Worm (Caenorhabditis elegans) whole organism, young adult: ENCODE results near the gene Y37D8A.8.
A peak's percentile ranks its signal among the peaks of the same experiment; 100 is the strongest.

Experiments
- B0261.1 ChIP-seq: sonication (generic microtip); optimal IDR thresholded peaks from 2 replicates; lab custom pipeline; 2016; ENCODE audit warnings: mild to moderate bottlenecking, missing genetic modification characterization, moderate library complexity, missing compliant biosample characterization
- C17E4.6 ChIP-seq: fragments of 200-800 bp; sonication (Bioruptor generic); IDR thresholded peaks from 2 replicates; pipeline ENCODE4 v1.3.6; 2022; ENCODE audit warnings: missing genetic modification reagents, missing genetic modification characterization, missing compliant biosample characterization
- F10E7.11 ChIP-seq: sonication (generic microtip); optimal IDR thresholded peaks from 2 replicates; lab custom pipeline; 2017; ENCODE audit warnings: mild to moderate bottlenecking, missing genetic modification characterization, moderate library complexity, missing compliant biosample characterization
- F22D6.2 ChIP-seq: sonication (generic microtip); optimal IDR thresholded peaks from 2 replicates; lab custom pipeline; 2016; ENCODE audit warnings: mild to moderate bottlenecking, missing genetic modification characterization, missing compliant biosample characterization
- F33H1.4 ChIP-seq: fragments of 200-800 bp; sonication (Bioruptor generic); IDR thresholded peaks from 2 replicates; pipeline ENCODE4 v1.3.6; 2022; ENCODE audit warnings: missing genetic modification reagents, missing genetic modification characterization, missing compliant biosample characterization
- F57C9.4 ChIP-seq: sonication (generic microtip); optimal IDR thresholded peaks from 2 replicates; lab custom pipeline; 2017; ENCODE audit warnings: mild to moderate bottlenecking, missing genetic modification characterization, missing compliant biosample characterization
- K11D2.4 ChIP-seq: fragments of 200-800 bp; sonication (Bioruptor generic); IDR thresholded peaks from 2 replicates; pipeline ENCODE4 v1.3.6; 2022; ENCODE audit warnings: missing genetic modification reagents, missing genetic modification characterization, missing compliant biosample characterization
- T07F8.4 ChIP-seq: sonication (generic microtip); optimal IDR thresholded peaks from 2 replicates; lab custom pipeline; 2016; ENCODE audit warnings: mild to moderate bottlenecking, missing genetic modification characterization, moderate library complexity, missing compliant biosample characterization
- Y53G8AR.9 ChIP-seq: fragments of 200-800 bp; sonication (Bioruptor generic); conservative IDR thresholded peaks from 2 replicates; pipeline ENCODE4 v1.3.6; 2022; ENCODE audit warnings: missing genetic modification reagents, missing genetic modification characterization, missing compliant biosample characterization
- Y79H2A.3 ChIP-seq: fragments of 200-800 bp; sonication (Bioruptor generic); conservative IDR thresholded peaks from 2 replicates; pipeline ENCODE4 v1.3.6; 2022; ENCODE audit warnings: missing genetic modification reagents, missing genetic modification characterization, missing compliant biosample characterization
- Y95B8A.8 ChIP-seq: fragments of 200-800 bp; sonication (Bioruptor generic); IDR thresholded peaks from 2 replicates; pipeline ENCODE4 v1.3.6; 2022; ENCODE audit warnings: missing genetic modification reagents, missing genetic modification characterization, missing compliant biosample characterization
- akir-1 ChIP-seq: fragments of 200-800 bp; sonication (Bioruptor generic); optimal IDR thresholded peaks from 2 replicates; lab custom pipeline; 2018; ENCODE audit warnings: mild to moderate bottlenecking, missing genetic modification characterization, moderate library complexity, missing compliant biosample characterization
- ama-1 ChIP-seq, 3 experiments: fragments of 150-350 bp in 1 of 3; sonication (generic microtip) in 2 of 3; optimal IDR thresholded peaks; 2 replicates each; lab custom pipeline; 2014 to 2018; ENCODE audit warnings: missing biosample characterization in 2 of 3, missing genetic modification characterization in 2 of 3, missing genetic modification reagents in 2 of 3
- aptf-3 ChIP-seq: fragments of 200-800 bp; sonication (Bioruptor generic); IDR thresholded peaks from 2 replicates; pipeline ENCODE4 v1.3.6; 2022; ENCODE audit warnings: missing genetic modification characterization, missing compliant biosample characterization
- atf-7 ChIP-seq: sonication (generic microtip); optimal IDR thresholded peaks from 2 replicates; lab custom pipeline; 2017; ENCODE audit warnings: mild to moderate bottlenecking, missing genetic modification characterization, missing compliant biosample characterization
- athp-1 ChIP-seq: sonication (generic microtip); optimal IDR thresholded peaks from 2 replicates; lab custom pipeline; 2017; ENCODE audit warnings: mild to moderate bottlenecking, missing genetic modification characterization, missing compliant biosample characterization
- ceh-58 ChIP-seq: fragments of 200-800 bp; sonication (Bioruptor generic); IDR thresholded peaks from 2 replicates; pipeline ENCODE4 v1.3.6; 2022; ENCODE audit warnings: missing genetic modification characterization, missing compliant biosample characterization
- ceh-91 ChIP-seq: fragments of 200-800 bp; sonication (Bioruptor generic); IDR thresholded peaks from 2 replicates; pipeline ENCODE4 v1.3.6; 2022; ENCODE audit warnings: missing genetic modification reagents, missing genetic modification characterization, missing compliant biosample characterization
- chd-7 ChIP-seq: sonication (generic microtip); optimal IDR thresholded peaks from 2 replicates; lab custom pipeline; 2016; ENCODE audit warnings: mild to moderate bottlenecking, missing genetic modification characterization, moderate library complexity, missing compliant biosample characterization
- egrh-3 ChIP-seq: fragments of 200-800 bp; sonication (Bioruptor generic); IDR thresholded peaks from 2 replicates; pipeline ENCODE4 v1.3.6; 2022; ENCODE audit warnings: missing genetic modification reagents, missing genetic modification characterization, missing compliant biosample characterization
- gei-17 ChIP-seq: fragments of 200-800 bp; sonication (Bioruptor generic); optimal IDR thresholded peaks from 2 replicates; lab custom pipeline; 2018; ENCODE audit warnings: mild to moderate bottlenecking, missing genetic modification characterization, missing compliant biosample characterization
- hlh-12 ChIP-seq: sonication (generic microtip); optimal IDR thresholded peaks from 2 replicates; lab custom pipeline; 2016; ENCODE audit warnings: missing genetic modification characterization, missing compliant biosample characterization
- hlh-26 ChIP-seq: fragments of 200-800 bp; sonication (Bioruptor generic); conservative IDR thresholded peaks from 2 replicates; pipeline ENCODE4 v1.3.6; 2022; ENCODE audit warnings: missing genetic modification reagents, missing genetic modification characterization, missing compliant biosample characterization
- hmg-20 ChIP-seq: fragments of 200-800 bp; sonication (Bioruptor generic); IDR thresholded peaks from 2 replicates; pipeline ENCODE4 v1.3.6; 2022; ENCODE audit warnings: missing genetic modification reagents, missing genetic modification characterization, missing compliant biosample characterization
- hsf-1 ChIP-seq: fragments of 200-800 bp; sonication (Bioruptor generic); IDR thresholded peaks from 2 replicates; pipeline ENCODE4 v1.3.6; 2022; ENCODE audit warnings: missing genetic modification reagents, missing genetic modification characterization, missing compliant biosample characterization
- let-607 ChIP-seq, 2 experiments: fragments of 200-800 bp in 1 of 2; sonication (Bioruptor generic) in 1 of 2; sonication (generic microtip) in 1 of 2; optimal IDR thresholded peaks; 2 replicates each; lab custom pipeline; 2016 to 2018; ENCODE audit warnings: mild to moderate bottlenecking in 2 of 2, missing compliant biosample characterization in 2 of 2, missing genetic modification characterization in 2 of 2, moderate library complexity in 2 of 2, missing genotype in 1 of 2
- lir-1 ChIP-seq: fragments of 200-800 bp; sonication (Bioruptor generic); conservative IDR thresholded peaks from 2 replicates; pipeline ENCODE4 v1.3.6; 2022; ENCODE audit warnings: missing genetic modification reagents, missing genetic modification characterization, missing compliant biosample characterization
- madf-3 ChIP-seq: fragments of 200-800 bp; sonication (Bioruptor generic); IDR thresholded peaks from 2 replicates; pipeline ENCODE4 v1.3.6; 2022; ENCODE audit warnings: missing genetic modification reagents, missing genetic modification characterization, missing compliant biosample characterization
- madf-8 ChIP-seq: fragments of 200-800 bp; sonication (Bioruptor generic); conservative IDR thresholded peaks from 2 replicates; pipeline ENCODE4 v1.3.6; 2022; ENCODE audit warnings: missing genetic modification reagents, missing genetic modification characterization, missing compliant biosample characterization
- mcd-1 ChIP-seq: fragments of 200-800 bp; sonication (Bioruptor generic); IDR thresholded peaks from 2 replicates; pipeline ENCODE4 v1.3.6; 2022; ENCODE audit warnings: missing genetic modification reagents, missing genetic modification characterization, missing compliant biosample characterization
- mel-28 ChIP-seq: sonication (generic microtip); optimal IDR thresholded peaks from 2 replicates; lab custom pipeline; 2016; ENCODE audit warnings: borderline replicate concordance, mild to moderate bottlenecking, missing genetic modification characterization, missing compliant biosample characterization
- nfya-2 ChIP-seq: fragments of 200-800 bp; sonication (Bioruptor generic); IDR thresholded peaks from 2 replicates; pipeline ENCODE4 v1.3.6; 2022; ENCODE audit warnings: missing genetic modification reagents, missing genetic modification characterization, missing compliant biosample characterization
- nfyb-1 ChIP-seq: fragments of 200-800 bp; sonication (Bioruptor generic); IDR thresholded peaks from 2 replicates; pipeline ENCODE4 v1.3.6; 2022; ENCODE audit warnings: missing genetic modification reagents, missing genetic modification characterization, missing compliant biosample characterization
- pha-4 ChIP-seq: fragments of 150-350 bp; sonication (generic microtip); optimal IDR thresholded peaks from 2 replicates; lab custom pipeline; 2014; ENCODE audit warnings: missing biosample characterization, missing genetic modification reagents, missing genetic modification characterization
- rcor-1 ChIP-seq: fragments of 200-800 bp; sonication (Bioruptor generic); IDR thresholded peaks from 2 replicates; pipeline ENCODE4 v1.3.6; 2022; ENCODE audit warnings: missing genetic modification reagents, missing genetic modification characterization, missing compliant biosample characterization
- repo-1 ChIP-seq: sonication (generic microtip); optimal IDR thresholded peaks from 2 replicates; lab custom pipeline; 2017; ENCODE audit warnings: mild to moderate bottlenecking, missing genetic modification characterization, missing compliant biosample characterization
- rpc-1 ChIP-seq, 2 experiments: fragments of 150-350 bp in 1 of 2; sonication (generic microtip) in 1 of 2; optimal IDR thresholded peaks; 2 replicates each; lab custom pipeline; 2014 to 2018; ENCODE audit warnings: missing biosample characterization in 1 of 2, missing genetic modification characterization in 1 of 2, missing genetic modification reagents in 1 of 2, missing genotype in 1 of 2
- sdz-38 ChIP-seq: sonication (generic microtip); optimal IDR thresholded peaks from 2 replicates; lab custom pipeline; 2016; ENCODE audit warnings: missing genotype, missing genetic modification characterization, missing compliant biosample characterization
- sea-2 ChIP-seq: fragments of 200-800 bp; sonication (Bioruptor generic); IDR thresholded peaks from 2 replicates; pipeline ENCODE4 v1.3.6; 2022; ENCODE audit warnings: missing genetic modification characterization, missing compliant biosample characterization
- snpc-3.4 ChIP-seq: sonication (generic microtip); optimal IDR thresholded peaks from 2 replicates; lab custom pipeline; 2017; ENCODE audit warnings: missing genetic modification characterization, mild to moderate bottlenecking, missing compliant biosample characterization, antibody characterized with exemption, moderate library complexity, missing genotype, missing genetic modification reagents
- sptf-2 ChIP-seq: fragments of 200-800 bp; sonication (Bioruptor generic); optimal IDR thresholded peaks from 2 replicates; lab custom pipeline; 2018; ENCODE audit warnings: mild to moderate bottlenecking, missing genetic modification characterization, missing compliant biosample characterization
- tbp1 ChIP-seq: fragments of 200-800 bp; sonication (Bioruptor generic); optimal IDR thresholded peaks from 2 replicates; lab custom pipeline; 2018; ENCODE audit warnings: mild to moderate bottlenecking, missing genetic modification characterization, missing compliant biosample characterization
- tbx-9 ChIP-seq: sonication (generic microtip); optimal IDR thresholded peaks from 2 replicates; lab custom pipeline; 2016; ENCODE audit warnings: borderline replicate concordance, missing genetic modification characterization, inconsistent platforms, missing compliant biosample characterization
- unc-130 ChIP-seq: sonication (generic microtip); optimal IDR thresholded peaks from 2 replicates; lab custom pipeline; 2016; ENCODE audit warnings: missing genetic modification reagents, missing genetic modification characterization, missing compliant biosample characterization
- unc-62 ChIP-seq: fragments of 150-350 bp; optimal IDR thresholded peaks from 2 replicates; lab custom pipeline; 2014; ENCODE audit warnings: missing biosample characterization, missing genetic modification reagents, missing genetic modification characterization
- ztf-22 ChIP-seq: fragments of 200-800 bp; sonication (Bioruptor generic); optimal IDR thresholded peaks from 2 replicates; lab custom pipeline; 2018; ENCODE audit warnings: mild to moderate bottlenecking, missing genetic modification characterization, moderate library complexity, missing compliant biosample characterization

The Y37D8A.8 gene

DNA sequence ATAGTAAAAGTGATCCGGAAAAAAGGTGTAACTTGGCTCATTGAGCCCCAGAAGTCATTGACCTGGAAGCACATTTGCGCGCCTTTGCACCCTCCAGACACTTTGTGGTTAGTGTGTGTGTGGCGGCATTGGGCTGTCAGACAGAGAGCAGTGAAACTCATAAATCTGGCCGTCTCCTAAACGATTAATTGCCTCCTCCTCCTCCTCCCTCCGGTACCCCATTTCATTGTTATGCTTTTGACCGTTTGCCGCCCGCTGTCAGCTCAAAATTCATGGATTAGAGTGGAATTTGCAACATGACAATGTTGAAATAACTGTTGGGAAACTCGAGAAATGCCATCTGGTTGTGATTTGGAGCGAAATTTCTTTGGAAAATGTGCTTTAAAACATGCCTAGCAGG lies 39.3 kb downstream of the Y37D8A.8 start:
- TF ChIP-seq ama-1 (optimal IDR thresholded peaks at IDR 0.05; lab: Kevin White, UChicago) (no peak), ama-1 (GFP tag; optimal IDR thresholded peaks at IDR 0.05; lab: Kevin White, UChicago) (no peak), athp-1 (tag; lab: Kevin White, UChicago) (no peak), sptf-2 (GFP tag; lab: Kevin White, UChicago) (no peak), lir-1 (GFP tag; lab: Robert Waterston, UW) (no peak), ztf-22 (GFP tag; lab: Kevin White, UChicago) (no peak), nfya-2 (GFP tag; lab: Robert Waterston, UW) (no peak), tbx-9 (tag; lab: Kevin White, UChicago) (no peak), rpc-1 (optimal IDR thresholded peaks at IDR 0.05; lab: Kevin White, UChicago) (no peak), rpc-1 (tag; optimal IDR thresholded peaks at IDR 0.05; lab: Kevin White, UChicago) (no peak)

DNA sequence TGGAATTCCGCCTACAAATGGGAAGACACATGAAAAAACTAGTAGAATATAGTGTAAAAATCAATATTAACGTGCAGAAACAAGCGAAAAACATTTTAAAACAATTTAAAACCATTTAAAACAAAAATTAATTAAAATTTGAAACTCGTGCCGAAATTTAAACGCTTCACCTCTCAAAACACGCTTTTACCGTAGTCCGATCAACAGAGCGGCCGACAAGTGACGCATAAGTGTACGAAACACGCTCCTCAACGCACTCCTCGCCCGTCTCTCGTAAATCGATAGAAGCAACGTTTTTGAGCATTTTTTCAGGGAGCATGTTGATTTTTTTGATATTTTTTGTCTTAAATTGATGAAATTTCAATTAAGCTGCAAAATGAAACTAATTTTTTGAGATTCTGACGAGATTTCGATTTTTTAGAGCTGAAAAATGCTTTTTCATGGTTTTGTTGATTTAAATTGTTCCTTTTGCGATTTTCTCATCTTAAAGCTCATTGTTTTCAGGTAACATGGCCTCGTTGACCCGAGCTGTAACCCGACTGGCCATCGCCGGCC lies 40.3 kb downstream of the Y37D8A.8 start, which contains the start of gene cox-5A:
Gene cox-5A (plus strand): TSS at position 505 of the 555 bp plus-strand sequence.
- TF ChIP-seq pha-4 (tag; lab: Kevin White, UChicago) = peak; percentile 98
- TF ChIP-seq unc-62 (GFP tag; lab: Kevin White, UChicago) = peak; percentile 68
- peak; percentile 99 for TF ChIP-seq nfyb-1 (GFP tag; lab: Robert Waterston, UW)
- TF ChIP-seq hlh-26 (GFP tag; lab: Robert Waterston, UW) = no peak
- TF ChIP-seq mel-28 (tag; lab: Kevin White, UChicago) = peak; percentile 90
- TF ChIP-seq ceh-58 (GFP tag; lab: Robert Waterston, UW) = peak; percentile 78; the same call in 1 of the 2 replicates
- peak; percentile 98 for TF ChIP-seq K11D2.4 (GFP tag; lab: Robert Waterston, UW)
- no peak for TF ChIP-seq aptf-3 (GFP tag; lab: Robert Waterston, UW)
- peak; percentile 97 for TF ChIP-seq madf-3 (GFP tag; lab: Robert Waterston, UW)
- peak; percentile 98 for TF ChIP-seq Y95B8A.8 (GFP tag; lab: Robert Waterston, UW)
- no peak for TF ChIP-seq hlh-12 (tag; lab: Kevin White, UChicago)
- peak; percentile 90 for TF ChIP-seq ceh-91 (GFP tag; lab: Robert Waterston, UW)
- TF ChIP-seq akir-1 (GFP tag; lab: Kevin White, UChicago) = no peak
- peak; percentile 26 for TF ChIP-seq B0261.1 (tag; lab: Kevin White, UChicago)
- peak; percentile 47 for TF ChIP-seq sptf-2 (GFP tag; lab: Kevin White, UChicago)
- peak; percentile 90 for TF ChIP-seq F10E7.11
- TF ChIP-seq Y53G8AR.9 (GFP tag; lab: Robert Waterston, UW) = peak; percentile 100
- TF ChIP-seq sdz-38 (tag; lab: Kevin White, UChicago) = no peak
- TF ChIP-seq snpc-3.4 (tag; lab: Kevin White, UChicago) = peak; percentile 98
- peak; percentile 98 for TF ChIP-seq rcor-1
- TF ChIP-seq madf-8 (GFP tag; lab: Robert Waterston, UW) = peak; percentile 87
- TF ChIP-seq F33H1.4 = peak; percentile 87
- TF ChIP-seq mcd-1 = peak; percentile 97
- peak; percentile 90 to 95 for TF ChIP-seq let-607 (tag; optimal IDR thresholded peaks at IDR 0.05; lab: Kevin White, UChicago)
- peak; percentile 98 for TF ChIP-seq chd-7 (tag; lab: Kevin White, UChicago)
- peak; percentile 92 for TF ChIP-seq gei-17 (GFP tag; lab: Kevin White, UChicago)
- TF ChIP-seq Y79H2A.3 (GFP tag; lab: Robert Waterston, UW) = peak; percentile 88
- peak; percentile 91 for TF ChIP-seq sea-2 (GFP tag; lab: Robert Waterston, UW)
- TF ChIP-seq F57C9.4 (tag; lab: Kevin White, UChicago) = peak; percentile 93
- TF ChIP-seq unc-130 = peak; percentile 87
- peak; percentile 98 for TF ChIP-seq athp-1 (tag; lab: Kevin White, UChicago)
- peak; percentile 62 for TF ChIP-seq T07F8.4
- peak; percentile 95 for TF ChIP-seq hmg-20 (GFP tag; lab: Robert Waterston, UW)
- peak; percentile 93 for TF ChIP-seq F22D6.2 (tag; lab: Kevin White, UChicago)
- TF ChIP-seq repo-1 (tag; lab: Kevin White, UChicago) = peak; percentile 99
- peak; percentile 80 for TF ChIP-seq tbp1 (GFP tag; lab: Kevin White, UChicago)
- peak; percentile 96 for TF ChIP-seq C17E4.6 (GFP tag; lab: Robert Waterston, UW)
- TF ChIP-seq atf-7 (tag; lab: Kevin White, UChicago) = peak; percentile 97
- peak; percentile 86 for TF ChIP-seq hsf-1 (GFP tag; lab: Robert Waterston, UW)
- TF ChIP-seq egrh-3 (GFP tag; lab: Robert Waterston, UW) = peak; percentile 66; the same call in 1 of the 2 replicates
